Worm (Caenorhabditis elegans) whole organism, late embryonic: ENCODE results near the gene Y45F10B.12.
A peak's percentile ranks its signal among the peaks of the same experiment; 100 is the strongest.

Experiments
- F13H6.1 ChIP-seq: sonication (generic microtip); optimal IDR thresholded peaks from 2 replicates; lab custom pipeline; 2016; ENCODE audit warnings: missing genetic modification characterization, missing compliant biosample characterization
- K02D7.2 ChIP-seq: sonication (generic microtip); optimal IDR thresholded peaks from 2 replicates; lab custom pipeline; 2017; ENCODE audit warnings: mild to moderate bottlenecking, missing genetic modification characterization, missing compliant biosample characterization
- T23F11.4 ChIP-seq: fragments of 200-800 bp; sonication (Bioruptor generic); optimal IDR thresholded peaks from 2 replicates; lab custom pipeline; 2018; ENCODE audit warnings: mild to moderate bottlenecking, missing genetic modification characterization, missing compliant biosample characterization
- ahr-1 ChIP-seq: sonication (generic microtip); optimal IDR thresholded peaks from 2 replicates; lab custom pipeline; 2016; ENCODE audit warnings: missing genetic modification characterization, missing compliant biosample characterization
- ceh-19 ChIP-seq: fragments of 200-800 bp; sonication (Bioruptor generic); optimal IDR thresholded peaks from 2 replicates; lab custom pipeline; 2018; ENCODE audit warnings: mild to moderate bottlenecking, missing genetic modification characterization, missing compliant biosample characterization
- ceh-22 ChIP-seq: sonication (generic microtip); optimal IDR thresholded peaks from 2 replicates; lab custom pipeline; 2017; ENCODE audit warnings: missing biosample characterization, missing genetic modification characterization
- ceh-24 ChIP-seq: sonication (generic microtip); optimal IDR thresholded peaks from 2 replicates; lab custom pipeline; 2016; ENCODE audit warnings: mild to moderate bottlenecking, missing genetic modification characterization, missing compliant biosample characterization
- ceh-30 ChIP-seq: fragments of 150-350 bp; optimal IDR thresholded peaks from 2 replicates; lab custom pipeline; 2014; ENCODE audit warnings: missing biosample characterization, missing genetic modification characterization
- ceh-34 ChIP-seq: sonication (generic microtip); optimal IDR thresholded peaks from 2 replicates; lab custom pipeline; 2016; ENCODE audit warnings: mild to moderate bottlenecking, missing genetic modification characterization, missing compliant biosample characterization
- ceh-45 ChIP-seq: fragments of 200-800 bp; sonication (Bioruptor generic); IDR thresholded peaks from 2 replicates; pipeline ENCODE4 v1.3.6; 2022; ENCODE audit warnings: missing genetic modification reagents, missing genetic modification characterization, missing compliant biosample characterization
- ceh-6 ChIP-seq: fragments of 200-800 bp; sonication (Bioruptor generic); optimal IDR thresholded peaks from 2 replicates; lab custom pipeline; 2018; ENCODE audit warnings: mild to moderate bottlenecking, missing genetic modification characterization, missing compliant biosample characterization
- che-1 ChIP-seq: sonication (generic microtip); optimal IDR thresholded peaks from 2 replicates; lab custom pipeline; 2016; ENCODE audit warnings: mild to moderate bottlenecking, missing genetic modification characterization, missing compliant biosample characterization
- dve-1 ChIP-seq: sonication (generic microtip); optimal IDR thresholded peaks from 2 replicates; lab custom pipeline; 2017; ENCODE audit warnings: antibody characterized with exemption, mild to moderate bottlenecking, missing genetic modification characterization, missing compliant biosample characterization
- ets-4 ChIP-seq: sonication (generic microtip); optimal IDR thresholded peaks from 2 replicates; lab custom pipeline; 2016; ENCODE audit warnings: missing genetic modification characterization, missing compliant biosample characterization
- eyg-1 ChIP-seq: sonication (generic microtip); optimal IDR thresholded peaks from 2 replicates; lab custom pipeline; 2016; ENCODE audit warnings: missing genotype, missing genetic modification characterization, missing compliant biosample characterization
- fax-1 ChIP-seq: sonication (generic microtip); optimal IDR thresholded peaks from 2 replicates; lab custom pipeline; 2016; ENCODE audit warnings: missing genotype, missing genetic modification characterization, missing compliant biosample characterization
- fkh-10 ChIP-seq: fragments of 150-350 bp; optimal IDR thresholded peaks from 2 replicates; lab custom pipeline; 2014; ENCODE audit warnings: missing biosample characterization, missing genetic modification reagents, missing genetic modification characterization
- hlh-13 ChIP-seq: fragments of 200-800 bp; sonication (Bioruptor generic); optimal IDR thresholded peaks from 2 replicates; lab custom pipeline; 2018; ENCODE audit warnings: mild to moderate bottlenecking, missing genetic modification characterization, missing compliant biosample characterization
- hlh-15 ChIP-seq: sonication (generic microtip); optimal IDR thresholded peaks from 2 replicates; lab custom pipeline; 2016; ENCODE audit warnings: missing genetic modification characterization, missing compliant biosample characterization
- hlh-6 ChIP-seq: sonication (generic microtip); optimal IDR thresholded peaks from 2 replicates; lab custom pipeline; 2016; ENCODE audit warnings: missing genotype, missing genetic modification characterization, missing compliant biosample characterization
- hlh-8 ChIP-seq: sonication (generic microtip); optimal IDR thresholded peaks from 2 replicates; lab custom pipeline; 2016; ENCODE audit warnings: missing genotype, missing genetic modification characterization, missing compliant biosample characterization
- lin-11 ChIP-seq: fragments of 200-800 bp; sonication (Bioruptor generic); optimal IDR thresholded peaks from 2 replicates; lab custom pipeline; 2018; ENCODE audit warnings: mild to moderate bottlenecking, missing genetic modification characterization, missing compliant biosample characterization
- madf-2 ChIP-seq: sonication (generic microtip); optimal IDR thresholded peaks from 2 replicates; lab custom pipeline; 2017; ENCODE audit warnings: missing genetic modification characterization, missing compliant biosample characterization
- npax-4 ChIP-seq: sonication (generic microtip); optimal IDR thresholded peaks from 2 replicates; lab custom pipeline; 2016; ENCODE audit warnings: missing genetic modification characterization, missing compliant biosample characterization
- pax-1 ChIP-seq: fragments of 150-350 bp; optimal IDR thresholded peaks from 2 replicates; lab custom pipeline; 2014; ENCODE audit warnings: missing biosample characterization, missing genetic modification characterization
- pha-2 ChIP-seq: sonication (generic microtip); optimal IDR thresholded peaks from 2 replicates; lab custom pipeline; 2017; ENCODE audit warnings: mild to moderate bottlenecking, missing genetic modification characterization, missing compliant biosample characterization
- pha-4 ChIP-seq: fragments of 150-350 bp; optimal IDR thresholded peaks from 2 replicates; lab custom pipeline; 2018; ENCODE audit warnings: missing biosample characterization, missing genetic modification reagents, missing genetic modification characterization
- pros-1 ChIP-seq: fragments of 150-350 bp; optimal IDR thresholded peaks from 2 replicates; lab custom pipeline; 2014; ENCODE audit warnings: missing biosample characterization, missing genetic modification reagents, missing genetic modification characterization
- rnt-1 ChIP-seq: sonication (generic microtip); optimal IDR thresholded peaks from 2 replicates; lab custom pipeline; 2016; ENCODE audit warnings: missing genetic modification characterization, missing compliant biosample characterization
- sdc-2 ChIP-seq: sonication (generic microtip); optimal IDR thresholded peaks from 2 replicates; lab custom pipeline; 2016; ENCODE audit warnings: missing genotype, missing genetic modification characterization, missing compliant biosample characterization
- sox-2 ChIP-seq: fragments of 200-800 bp; sonication (Bioruptor generic); IDR thresholded peaks from 2 replicates; pipeline ENCODE4 v1.3.6; 2022; ENCODE audit warnings: missing genetic modification reagents, missing genetic modification characterization, missing compliant biosample characterization
- syd-9 ChIP-seq: sonication (generic microtip); optimal IDR thresholded peaks from 2 replicates; lab custom pipeline; 2016; ENCODE audit warnings: mild to moderate bottlenecking, missing genetic modification characterization, moderate library complexity, missing compliant biosample characterization
- tbx-2 ChIP-seq: sonication (generic microtip); optimal IDR thresholded peaks from 2 replicates; lab custom pipeline; 2016; ENCODE audit warnings: missing genetic modification characterization, missing compliant biosample characterization
- ttx-3 ChIP-seq: sonication (generic microtip); optimal IDR thresholded peaks from 2 replicates; lab custom pipeline; 2016; ENCODE audit warnings: missing genetic modification reagents, missing genetic modification characterization, missing compliant biosample characterization
- unc-3 ChIP-seq, 2 experiments: fragments of 200-800 bp in 1 of 2; sonication (Bioruptor generic) in 1 of 2; sonication (generic microtip) in 1 of 2; conservative IDR thresholded peaks in 1 of 2; optimal IDR thresholded peaks in 1 of 2; 2 replicates each; pipeline versions ENCODE4 v1.3.6 to Lab custom; 2016 to 2022; ENCODE audit warnings: missing compliant biosample characterization in 2 of 2, missing genetic modification characterization in 2 of 2, missing genetic modification reagents in 1 of 2
- unc-42 ChIP-seq: sonication (generic microtip); optimal IDR thresholded peaks from 2 replicates; lab custom pipeline; 2016; ENCODE audit warnings: missing genotype, missing genetic modification characterization, missing compliant biosample characterization
- unc-55 ChIP-seq: sonication (generic microtip); optimal IDR thresholded peaks from 2 replicates; lab custom pipeline; 2017; ENCODE audit warnings: missing biosample characterization, missing genetic modification reagents, missing genetic modification characterization
- unc-86 ChIP-seq: sonication (generic microtip); optimal IDR thresholded peaks from 2 replicates; lab custom pipeline; 2016; ENCODE audit warnings: missing genetic modification characterization, missing compliant biosample characterization

The Y45F10B.12 gene

ce11 chrIV:13549350-13549749 is 37.9 kb upstream of the Y45F10B.12 start (continued):
- TF ChIP-seq tbx-2 (tag; lab: Kevin White, UChicago) (peak; percentile 8), hlh-8 (tag; lab: Kevin White, UChicago) (peak; percentile 72), che-1 (tag; lab: Kevin White, UChicago) (peak; percentile 42), ceh-19 (GFP tag; lab: Kevin White, UChicago) (no peak), pax-1 (no peak), ahr-1 (tag; lab: Kevin White, UChicago) (no peak), npax-4 (tag; lab: Kevin White, UChicago) (peak; percentile 26), ets-4 (tag; lab: Kevin White, UChicago) (no peak), sdc-2 (no peak)

ce11 chrIV:13554350-13554749 is 32.9 kb upstream of the Y45F10B.12 start:
- TF ChIP-seq madf-2 (no peak), unc-42 (tag; lab: Kevin White, UChicago) (peak; percentile 8)

- TF ChIP-seq unc-42 (tag; lab: Kevin White, UChicago) (peak; percentile 68), K02D7.2 (tag; lab: Kevin White, UChicago) (no peak)
Measured at ce11 chrIV:13555508-13555907, 31.8 kb upstream of the Y45F10B.12 start.

ce11 chrIV:13557393-13557792 is 29.9 kb upstream of the Y45F10B.12 start:
- no peak for TF ChIP-seq rnt-1
- no peak for TF ChIP-seq pros-1 (tag; lab: Kevin White, UChicago)
- no peak for TF ChIP-seq lin-11 (tag; lab: Kevin White, UChicago)
- no peak for TF ChIP-seq ceh-45 (GFP tag; lab: Robert Waterston, UW)
- TF ChIP-seq pha-2 (tag; lab: Kevin White, UChicago) = no peak
- TF ChIP-seq sdc-2 = no peak
- TF ChIP-seq ceh-30 (tag; lab: Kevin White, UChicago) = no peak
- no peak for TF ChIP-seq unc-3 (GFP tag; conservative IDR thresholded peaks at IDR 0.05; lab: Robert Waterston, UW)
- TF ChIP-seq unc-3 (tag; optimal IDR thresholded peaks at IDR 0.05; lab: Kevin White, UChicago) = no peak
- TF ChIP-seq K02D7.2 (tag; lab: Kevin White, UChicago) = no peak
- no peak for TF ChIP-seq dve-1 (tag; lab: Kevin White, UChicago)
- TF ChIP-seq, all 69 proteins: peak for 0

- TF ChIP-seq ceh-24 (tag; lab: Kevin White, UChicago) (no peak), ceh-6 (GFP tag; lab: Kevin White, UChicago) (no peak), ahr-1 (tag; lab: Kevin White, UChicago) (no peak)
Measured at ce11 chrIV:13559020-13559419, 28.3 kb upstream of the Y45F10B.12 start.

- TF ChIP-seq fkh-10 (GFP tag; lab: Kevin White, UChicago) = no peak
- no peak for TF ChIP-seq syd-9
- TF ChIP-seq ttx-3 (tag; lab: Kevin White, UChicago) = no peak
- TF ChIP-seq K02D7.2 (tag; lab: Kevin White, UChicago) = no peak
- no peak for TF ChIP-seq unc-55 (GFP tag; lab: Kevin White, UChicago)
- TF ChIP-seq unc-86 (tag; lab: Kevin White, UChicago) = no peak
- no peak for TF ChIP-seq pha-4 (tag; lab: Kevin White, UChicago)
- no peak for TF ChIP-seq sox-2
- no peak for TF ChIP-seq ceh-34 (tag; lab: Kevin White, UChicago)
- TF ChIP-seq hlh-6 (tag; lab: Kevin White, UChicago) = no peak
- TF ChIP-seq T23F11.4 (GFP tag; lab: Kevin White, UChicago) = no peak
- no peak for TF ChIP-seq fax-1 (tag; lab: Kevin White, UChicago)
- no peak for TF ChIP-seq eyg-1 (tag; lab: Kevin White, UChicago)
- no peak for TF ChIP-seq F13H6.1
- TF ChIP-seq pha-2 (tag; lab: Kevin White, UChicago) = no peak
- TF ChIP-seq ets-4 (tag; lab: Kevin White, UChicago) = no peak
- TF ChIP-seq ahr-1 (tag; lab: Kevin White, UChicago) = no peak
- no peak for TF ChIP-seq hlh-15 (tag; lab: Kevin White, UChicago)
- no peak for TF ChIP-seq ceh-22
- no peak for TF ChIP-seq hlh-13 (GFP tag; lab: Kevin White, UChicago)
- TF ChIP-seq, all 69 proteins: peak for 0
Measured at ce11 chrIV:13561629-13562028, 25.6 kb upstream of the Y45F10B.12 start, which contains the start of the genes Y45F10B.13 and qui-1. TSS of gene Y45F10B.13 (minus strand) at chrIV:13561729. TSS of gene qui-1 (plus strand) at chrIV:13561861.
